Worm (Caenorhabditis elegans): ENCODE results near the gene wdr-20.

The wdr-20 gene

DNA sequence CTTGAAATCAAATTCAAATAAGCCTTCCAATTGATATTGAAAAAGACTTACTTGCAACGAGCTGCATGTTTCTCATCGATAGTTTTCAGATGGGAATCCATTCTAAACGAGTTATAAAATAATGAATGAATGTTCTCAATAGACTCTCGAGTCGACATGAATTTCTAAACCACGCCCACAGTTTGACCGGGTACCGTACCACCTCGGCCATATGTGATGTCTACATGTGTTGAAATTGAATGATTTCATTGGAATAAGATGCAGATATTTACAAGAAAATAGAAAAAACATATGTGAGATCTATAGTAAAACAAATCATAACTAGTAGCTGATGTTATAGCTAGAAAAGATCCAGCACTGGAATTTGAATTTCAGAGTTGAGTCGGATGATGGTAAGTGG lies 43.5 kb downstream of the wdr-20 start, which contains the start of gene R04B5.7:
Gene R04B5.7 (minus strand): TSS at position 101 of the 400 bp plus-strand sequence.
- TF ChIP-seq Y55F3AM.14 (GFP tag; optimal IDR thresholded peaks at IDR 0.05) (no peak), blmp-1 (tag; optimal IDR thresholded peaks at IDR 0.05; ENCODE audit: insufficient read depth) (no peak), ztf-11 (tag; optimal IDR thresholded peaks at IDR 0.05) (no peak)

DNA sequence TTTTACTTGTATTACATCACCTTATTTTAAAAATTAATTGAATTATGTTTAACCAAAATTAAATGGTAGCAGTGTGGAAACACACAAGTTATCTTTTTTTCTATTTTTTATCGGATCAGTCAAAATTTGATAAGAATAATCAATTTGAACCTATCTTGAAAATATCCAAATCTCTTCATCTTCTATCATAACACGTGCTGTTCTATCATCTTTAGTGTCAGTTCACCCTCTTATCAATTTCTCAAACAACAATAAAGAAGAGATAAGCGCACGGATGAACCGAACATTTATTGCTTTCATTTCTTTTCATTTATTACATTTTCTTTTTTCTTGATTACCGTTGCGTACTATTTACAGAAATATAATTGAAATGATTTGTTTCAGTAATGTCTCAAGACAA lies 46.9 kb downstream of the wdr-20 start, which contains the start of gene R04B5.5:
Gene R04B5.5 (plus strand): TSS at position 378 of the 400 bp plus-strand sequence.
- TF ChIP-seq ZK546.5 (tag; optimal IDR thresholded peaks at IDR 0.05) (no peak), blmp-1 (tag; optimal IDR thresholded peaks at IDR 0.05; ENCODE audit: insufficient read depth) (peak; percentile 55), nhr-10 (tag; optimal IDR thresholded peaks at IDR 0.05) (no peak), nhr-21 (tag; optimal IDR thresholded peaks at IDR 0.05) (peak; percentile 65), sma-9 (GFP tag; optimal IDR thresholded peaks at IDR 0.05) (peak; percentile 87), sma-9 (tag; optimal IDR thresholded peaks at IDR 0.05) (no peak), crh-2 (tag; optimal IDR thresholded peaks at IDR 0.05) (peak; percentile 35), sma-3 (GFP tag; optimal IDR thresholded peaks at IDR 0.05) (peak; percentile 32), lin-39 (tag; optimal IDR thresholded peaks at IDR 0.05) (no peak), C34F6.9 (tag; optimal IDR thresholded peaks at IDR 0.05) (peak; percentile 21), ztf-11 (tag; optimal IDR thresholded peaks at IDR 0.05) (no peak), F13H6.1 (tag; optimal IDR thresholded peaks at IDR 0.05) (peak; percentile 29), fos-1 (tag; optimal IDR thresholded peaks at IDR 0.05) (peak; percentile 69), lsy-2 (tag; optimal IDR thresholded peaks at IDR 0.05) (peak in 1 of 2 experiments; percentile 39), mdl-1 (tag; optimal IDR thresholded peaks at IDR 0.05) (peak; percentile 15 to 45), egl-27 (tag; optimal IDR thresholded peaks at IDR 0.05) (peak; percentile 35), elt-1 (tag; optimal IDR thresholded peaks at IDR 0.05) (no peak)

DNA sequence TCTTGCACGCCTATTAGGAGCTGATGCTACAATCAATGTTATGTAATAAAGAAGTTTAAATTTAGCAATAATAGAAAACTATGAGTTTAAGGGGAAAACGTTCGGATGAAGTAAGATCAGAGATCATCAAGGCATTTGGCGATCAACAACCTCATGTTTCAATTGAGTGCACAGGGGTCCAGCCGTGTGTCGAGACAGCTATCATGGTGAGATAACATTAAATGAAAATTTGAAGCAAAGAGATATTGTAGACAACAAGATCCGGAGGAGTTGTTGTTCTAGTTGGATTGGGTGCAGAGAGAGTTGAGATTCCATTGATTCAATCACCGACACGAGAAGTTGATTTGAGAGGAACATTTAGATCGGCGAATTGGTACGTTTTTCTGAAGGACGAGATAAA lies 47.8 kb downstream of the wdr-20 start:
- TF ChIP-seq nhr-12 (tag; optimal IDR thresholded peaks at IDR 0.05) (no peak), peb-1 (tag; optimal IDR thresholded peaks at IDR 0.05) (no peak), nhr-129 (tag; optimal IDR thresholded peaks at IDR 0.05) (no peak), lsy-2 (tag; optimal IDR thresholded peaks at IDR 0.05) (peak in 1 of 2 experiments; percentile 13), F13H6.1 (tag; optimal IDR thresholded peaks at IDR 0.05) (peak; percentile 37), mbf-1 (tag; optimal IDR thresholded peaks at IDR 0.05) (no peak), ztf-11 (tag; optimal IDR thresholded peaks at IDR 0.05) (no peak), elt-1 (tag; optimal IDR thresholded peaks at IDR 0.05) (no peak), sma-9 (GFP tag; optimal IDR thresholded peaks at IDR 0.05) (peak; percentile 32), sma-9 (tag; optimal IDR thresholded peaks at IDR 0.05) (no peak), blmp-1 (tag; optimal IDR thresholded peaks at IDR 0.05; ENCODE audit: insufficient read depth) (no peak), C34F6.9 (tag; optimal IDR thresholded peaks at IDR 0.05) (no peak), zag-1 (tag; optimal IDR thresholded peaks at IDR 0.05) (no peak), nhr-6 (tag; optimal IDR thresholded peaks at IDR 0.05) (no peak)

DNA sequence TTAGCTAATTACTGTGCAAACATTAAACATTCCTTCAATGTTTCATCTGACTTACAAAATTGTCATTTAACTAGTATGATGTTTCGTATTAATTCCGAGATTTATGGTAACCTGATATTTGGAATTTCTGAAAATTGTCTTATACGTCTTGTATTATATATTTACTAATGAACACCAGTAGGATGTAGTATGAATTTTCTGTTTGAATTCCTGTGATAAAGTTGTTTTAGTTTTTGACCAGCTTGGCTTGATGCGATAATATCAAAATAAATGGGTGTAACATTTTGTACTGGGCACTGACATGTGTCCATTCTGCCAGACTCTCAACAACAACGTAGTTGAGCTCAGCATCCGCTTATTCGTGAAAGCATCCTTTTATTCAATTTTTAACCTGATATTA lies 49.1 kb downstream of the wdr-20 start, which contains the start of gene R04B5.6:
Gene R04B5.6 (plus strand): TSS at position 301 of the 400 bp plus-strand sequence.
- TF ChIP-seq skn-1 (tag; optimal IDR thresholded peaks at IDR 0.05) (no peak), ama-1 (optimal IDR thresholded peaks at IDR 0.05) (no peak), nhr-77 (tag; optimal IDR thresholded peaks at IDR 0.05) (no peak), lin-11 (tag; optimal IDR thresholded peaks at IDR 0.05) (no peak), nhr-21 (tag; optimal IDR thresholded peaks at IDR 0.05) (no peak), gmeb-1 (tag; optimal IDR thresholded peaks at IDR 0.05) (no peak), egl-27 (tag; optimal IDR thresholded peaks at IDR 0.05) (no peak), ceh-16 (tag; optimal IDR thresholded peaks at IDR 0.05) (no peak), nhr-129 (tag; optimal IDR thresholded peaks at IDR 0.05) (no peak), crh-2 (tag; optimal IDR thresholded peaks at IDR 0.05) (no peak), lin-39 (tag; optimal IDR thresholded peaks at IDR 0.05) (no peak), zag-1 (tag; optimal IDR thresholded peaks at IDR 0.05) (no peak), nhr-11 (tag; optimal IDR thresholded peaks at IDR 0.05) (no peak), ztf-1 (GFP tag; conservative IDR thresholded peaks at IDR 0.05) (no peak), elt-3 (tag; optimal IDR thresholded peaks at IDR 0.05) (no peak), F13H6.1 (tag; optimal IDR thresholded peaks at IDR 0.05) (no peak), nhr-23 (tag; optimal IDR thresholded peaks at IDR 0.05) (no peak), nhr-10 (tag; optimal IDR thresholded peaks at IDR 0.05) (no peak)

DNA sequence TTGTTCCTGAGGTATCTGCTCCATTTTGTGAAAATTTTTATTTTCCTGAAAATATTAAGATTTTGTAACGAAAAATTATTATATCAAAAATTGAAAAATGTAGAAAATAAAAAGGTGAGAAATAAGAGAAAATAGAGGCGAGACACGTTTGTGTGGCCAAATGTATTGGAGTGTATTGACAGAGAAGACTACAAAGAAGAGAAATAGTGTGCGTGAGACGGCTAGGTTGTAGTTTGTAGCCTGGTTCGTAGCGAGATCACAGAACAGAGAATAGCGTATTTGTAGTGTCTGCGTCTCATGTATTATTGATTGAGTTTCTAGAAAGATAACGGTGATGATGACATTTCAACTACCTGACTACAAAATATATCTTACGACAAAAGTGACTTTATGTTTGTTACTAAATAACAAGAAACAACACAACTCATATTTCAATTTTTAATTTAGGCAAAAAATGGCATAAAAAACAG lies 49.9 kb downstream of the wdr-20 start, which contains the start of gene nhr-12:
Gene nhr-12 (minus strand): TSS at position 51 of the 470 bp plus-strand sequence.
- TF ChIP-seq unc-55 (GFP tag; optimal IDR thresholded peaks at IDR 0.05) (peak; percentile 24), aly-2 (tag; optimal IDR thresholded peaks at IDR 0.05) (no peak), nhr-23 (tag; optimal IDR thresholded peaks at IDR 0.05) (no peak), mab-5 (tag; optimal IDR thresholded peaks at IDR 0.05) (no peak), skn-1 (tag; optimal IDR thresholded peaks at IDR 0.05) (peak; percentile 2), crh-2 (tag; optimal IDR thresholded peaks at IDR 0.05) (peak; percentile 45), sma-9 (GFP tag; optimal IDR thresholded peaks at IDR 0.05) (peak; percentile 29), sma-9 (tag; optimal IDR thresholded peaks at IDR 0.05) (no peak), ceh-82 (tag; optimal IDR thresholded peaks at IDR 0.05) (no peak), F13H6.1 (tag; optimal IDR thresholded peaks at IDR 0.05) (no peak), lin-39 (tag; optimal IDR thresholded peaks at IDR 0.05) (no peak), fos-1 (tag; optimal IDR thresholded peaks at IDR 0.05) (no peak), mdl-1 (tag; optimal IDR thresholded peaks at IDR 0.05) (no peak), peb-1 (tag; optimal IDR thresholded peaks at IDR 0.05) (no peak), nhr-77 (tag; optimal IDR thresholded peaks at IDR 0.05) (no peak)
